Worm (Caenorhabditis elegans): Measurements from ENCODE around the gene pfd-5.

DNA sequence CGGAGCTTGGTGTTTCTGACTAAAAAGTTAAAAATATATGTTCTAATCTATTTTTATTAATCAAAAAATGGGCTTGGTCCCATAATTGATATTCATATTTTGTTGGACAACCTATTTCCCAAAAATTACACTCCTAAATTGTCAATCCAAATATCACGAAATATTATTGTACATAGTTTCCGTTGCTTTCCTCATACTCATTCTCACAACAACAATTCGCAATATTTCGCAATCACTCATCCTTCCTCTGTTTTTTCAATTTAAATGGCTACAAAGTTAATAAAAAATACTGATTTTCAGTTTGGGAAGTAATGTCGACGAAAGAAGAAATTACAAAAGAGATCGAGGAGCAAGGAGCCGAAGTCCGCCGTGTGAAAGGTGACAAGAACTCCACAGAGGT, 40.0 kb upstream of the pfd-5 start, which contains the start of gene pars-1:
- TF ChIP-seq D1046.2 (GFP tag; IDR thresholded peaks at IDR 0.05), result no peak
- no peak for TF ChIP-seq snpc-4 (tag; optimal IDR thresholded peaks at IDR 0.05)
- no peak for TF ChIP-seq nhr-76 (tag; optimal IDR thresholded peaks at IDR 0.05)
- TF ChIP-seq nhr-28 (tag; optimal IDR thresholded peaks at IDR 0.05), result no peak
- no peak for TF ChIP-seq lin-38 (GFP tag; IDR thresholded peaks at IDR 0.05)
- no peak for TF ChIP-seq madf-9 (GFP tag; conservative IDR thresholded peaks at IDR 0.05)
- TF ChIP-seq lin-29 (GFP tag; IDR thresholded peaks at IDR 0.05), result no peak
- TF ChIP-seq unc-39 (tag; optimal IDR thresholded peaks at IDR 0.05), result no peak
